Worm (Caenorhabditis elegans) whole organism, early embryonic: ENCODE results near the gene clc-32.

Source experiments
- B0310.2 ChIP-seq: sonication (generic microtip); optimal IDR thresholded peaks from 2 replicates; lab custom pipeline; 2016; ENCODE audit warnings: mild to moderate bottlenecking, missing genetic modification characterization, missing compliant biosample characterization
- F13C5.2 ChIP-seq: sonication (generic microtip); optimal IDR thresholded peaks from 2 replicates; lab custom pipeline; 2017; ENCODE audit warnings: mild to moderate bottlenecking, missing genetic modification characterization, inconsistent platforms, missing compliant biosample characterization
- aly-1 ChIP-seq: sonication (generic microtip); optimal IDR thresholded peaks from 2 replicates; lab custom pipeline; 2016; ENCODE audit warnings: missing genetic modification characterization, missing compliant biosample characterization
- ama-1 ChIP-seq: fragments of 150-350 bp; optimal IDR thresholded peaks from 2 replicates; lab custom pipeline; 2014
- ceh-13 ChIP-seq: fragments of 200-800 bp; sonication (Bioruptor generic); optimal IDR thresholded peaks from 2 replicates; lab custom pipeline; 2018; ENCODE audit warnings: mild to moderate bottlenecking, missing genetic modification characterization, missing compliant biosample characterization
- ceh-36 ChIP-seq: sonication (generic microtip); optimal IDR thresholded peaks from 2 replicates; lab custom pipeline; 2016; ENCODE audit warnings: missing genetic modification characterization, inconsistent platforms, missing compliant biosample characterization
- flt-1 ChIP-seq: fragments of 200-800 bp; sonication (Bioruptor generic); IDR thresholded peaks from 2 replicates; pipeline ENCODE4 v1.3.6; 2022; ENCODE audit warnings: missing genetic modification characterization, missing compliant biosample characterization
- hmg-4 ChIP-seq: fragments of 200-800 bp; sonication (Bioruptor generic); optimal IDR thresholded peaks from 2 replicates; lab custom pipeline; 2018; ENCODE audit warnings: mild to moderate bottlenecking, missing genetic modification characterization, missing compliant biosample characterization
- hnd-1 ChIP-seq: sonication (generic microtip); optimal IDR thresholded peaks from 2 replicates; lab custom pipeline; 2016; ENCODE audit warnings: missing genetic modification characterization, missing compliant biosample characterization
- pes-1 ChIP-seq: fragments of 200-800 bp; sonication (Bioruptor generic); IDR thresholded peaks from 2 replicates; pipeline ENCODE4 v1.3.6; 2022; ENCODE audit warnings: missing genetic modification reagents, missing genetic modification characterization, missing compliant biosample characterization
- sea-1 ChIP-seq: fragments of 200-800 bp; sonication (Bioruptor generic); conservative IDR thresholded peaks from 2 replicates; pipeline ENCODE4 v1.3.6; 2022; ENCODE audit warnings: missing genetic modification characterization, missing compliant biosample characterization
- tbx-11 ChIP-seq: fragments of 200-800 bp; sonication (Bioruptor generic); IDR thresholded peaks from 2 replicates; pipeline ENCODE4 v1.3.6; 2022; ENCODE audit warnings: missing genetic modification characterization, missing compliant biosample characterization
- tbx-37 ChIP-seq: fragments of 200-800 bp; sonication (Bioruptor generic); conservative IDR thresholded peaks from 2 replicates; pipeline ENCODE4 v1.3.6; 2022; ENCODE audit warnings: missing genetic modification reagents, missing genetic modification characterization, missing compliant biosample characterization
- tra-4 ChIP-seq: sonication (generic microtip); optimal IDR thresholded peaks from 2 replicates; lab custom pipeline; 2017; ENCODE audit warnings: missing genetic modification characterization, missing compliant biosample characterization

ce11 chrV:16100103-16100730, 40.8 kb downstream of the clc-32 start, which contains the start of gene cth-1:
- TF ChIP-seq ama-1 = no peak
- TF ChIP-seq F13C5.2 (tag; lab: Kevin White, UChicago) = no peak
- TF ChIP-seq flt-1 (GFP tag; lab: Robert Waterston, UW) = no peak
- no peak for TF ChIP-seq ceh-13 (GFP tag; lab: Kevin White, UChicago)
- no peak for TF ChIP-seq pes-1 (GFP tag; lab: Robert Waterston, UW)
- TF ChIP-seq aly-1 (tag; lab: Kevin White, UChicago) = no peak
- no peak for TF ChIP-seq ceh-36
- TF ChIP-seq B0310.2 (tag; lab: Kevin White, UChicago) = no peak
- no peak for TF ChIP-seq tra-4
- no peak for TF ChIP-seq sea-1
- TF ChIP-seq hmg-4 (GFP tag; lab: Kevin White, UChicago) = no peak
- TF ChIP-seq tbx-11 (GFP tag; lab: Robert Waterston, UW) = no peak
- no peak for TF ChIP-seq tbx-37 (GFP tag; lab: Robert Waterston, UW)
- TF ChIP-seq hnd-1 (tag; lab: Kevin White, UChicago) = no peak
